Worm (Caenorhabditis elegans) whole organism, L3 larva: ENCODE results near the gene T21B4.15.

Experiments
- aly-2 ChIP-seq: fragments of 150-350 bp; optimal IDR thresholded peaks from 2 replicates; lab custom pipeline; 2014; ENCODE audit warnings: missing biosample characterization, missing genetic modification characterization
- fos-1 ChIP-seq: fragments of 150-350 bp; optimal IDR thresholded peaks from 2 replicates; lab custom pipeline; 2014; ENCODE audit warnings: missing biosample characterization, missing genetic modification characterization
- pha-4 ChIP-seq: fragments of 150-350 bp; optimal IDR thresholded peaks from 2 replicates; lab custom pipeline; 2014; ENCODE audit warnings: missing biosample characterization, missing genetic modification reagents, missing genetic modification characterization

- TF ChIP-seq aly-2 (tag; lab: Kevin White, UChicago) (no peak), fos-1 (no peak), pha-4 (tag; lab: Kevin White, UChicago) (no peak)
Observed at ce11 chrII:12481645-12482044, 8.4 kb upstream of the T21B4.15 start.
